Fruit fly (Drosophila melanogaster): Measurements from ENCODE around the gene CG5435.

Gene CG5435

DNA sequence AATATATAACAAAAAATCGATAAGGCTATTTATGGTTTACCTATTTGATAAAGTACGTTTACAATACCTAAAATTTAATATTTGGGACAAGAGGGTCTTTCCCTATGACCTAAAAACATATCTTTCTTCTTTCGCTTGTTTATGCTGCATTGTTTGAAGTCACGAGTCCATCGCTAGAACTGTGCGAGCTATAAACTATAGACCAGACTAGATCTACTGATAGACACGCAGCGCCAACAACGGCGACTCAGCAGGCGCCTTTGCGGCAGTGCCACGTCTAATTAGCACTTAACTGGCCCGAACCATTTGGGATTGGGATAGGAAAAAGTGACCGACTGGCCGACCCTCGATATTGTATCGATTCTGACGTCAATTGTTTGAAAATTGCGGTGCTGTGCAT, 42.3 kb upstream of the CG5435 start:
- TF ChIP-seq CG4496 (GFP tag; IDR thresholded peaks at IDR 0.05) = no peak
- no peak for TF ChIP-seq CG8301 (tag; optimal IDR thresholded peaks at IDR 0.05)
- no peak for TF ChIP-seq Snoo (tag; optimal IDR thresholded peaks at IDR 0.05)
- TF ChIP-seq Pif1B (GFP tag; optimal IDR thresholded peaks at IDR 0.05) = no peak
- no peak for TF ChIP-seq CG32121 (GFP tag; IDR thresholded peaks at IDR 0.05)
- TF ChIP-seq gl (tag; optimal IDR thresholded peaks at IDR 0.05) = no peak
- no peak for TF ChIP-seq CG15710 (tag; optimal IDR thresholded peaks at IDR 0.05)

dm6 chr2L:12471937-12472336, 41.2 kb upstream of the CG5435 start:
- TF ChIP-seq D1 (tag; optimal IDR thresholded peaks at IDR 0.05) (no peak), CG10348 (GFP tag; IDR thresholded peaks at IDR 0.05) (no peak), CG8159 (tag; optimal IDR thresholded peaks at IDR 0.05) (no peak), CG32121 (GFP tag; IDR thresholded peaks at IDR 0.05) (peak; percentile 47), CG12605 (GFP tag; IDR thresholded peaks at IDR 0.05) (peak; percentile 61), CG8301 (tag; optimal IDR thresholded peaks at IDR 0.05) (no peak), CG15710 (tag; optimal IDR thresholded peaks at IDR 0.05) (no peak), CG13204 (GFP tag; optimal IDR thresholded peaks at IDR 0.05) (no peak), Ets98B (GFP tag; IDR thresholded peaks at IDR 0.05) (peak; percentile 56; the same call in 1 of the 2 replicates), Snoo (tag; optimal IDR thresholded peaks at IDR 0.05) (no peak), CG4496 (GFP tag; IDR thresholded peaks at IDR 0.05) (peak; percentile 63; the same call in 2 of the 3 replicates), CG14655 (GFP tag; optimal IDR thresholded peaks at IDR 0.05) (no peak), CG34367 (tag; optimal IDR thresholded peaks at IDR 0.05) (no peak), rn (GFP tag; IDR thresholded peaks at IDR 0.05) (no peak), CG9948 (tag; optimal IDR thresholded peaks at IDR 0.05) (no peak), Pif1A (GFP tag; optimal IDR thresholded peaks at IDR 0.05) (no peak), Pif1B (GFP tag; optimal IDR thresholded peaks at IDR 0.05) (no peak)

DNA sequence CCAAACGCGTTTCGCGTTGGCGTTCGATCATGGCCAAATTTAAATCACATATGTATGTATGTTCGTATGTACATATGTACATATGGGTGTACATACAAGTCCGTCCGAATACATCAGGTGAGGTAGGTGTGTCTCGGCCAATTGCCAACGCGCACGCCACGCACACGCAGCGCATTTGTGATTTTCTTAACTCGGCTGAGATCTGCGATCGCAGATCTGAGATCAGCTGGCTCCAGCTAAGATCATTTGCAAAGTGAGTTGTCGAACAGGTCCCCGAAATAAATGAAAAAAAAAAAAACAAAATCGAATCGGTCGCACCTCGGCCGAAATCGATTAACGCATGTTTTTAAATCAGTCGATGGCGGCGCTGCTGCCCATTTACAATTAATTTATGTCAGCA, 38.5 kb upstream of the CG5435 start:
- no peak for TF ChIP-seq fd96Ca (GFP tag; IDR thresholded peaks at IDR 0.05)

- TF ChIP-seq CG4496 (GFP tag; IDR thresholded peaks at IDR 0.05) (no peak), CG12605 (GFP tag; IDR thresholded peaks at IDR 0.05) (no peak), CG15710 (tag; optimal IDR thresholded peaks at IDR 0.05) (no peak), Pif1A (GFP tag; optimal IDR thresholded peaks at IDR 0.05) (no peak)
Observed at dm6 chr2L:12468813-12469212, 38.1 kb upstream of the CG5435 start.

- TF ChIP-seq Pif1B (GFP tag; optimal IDR thresholded peaks at IDR 0.05) (no peak), CG32121 (GFP tag; IDR thresholded peaks at IDR 0.05) (peak; percentile 38; the same call in 1 of the 2 replicates), CG12605 (GFP tag; IDR thresholded peaks at IDR 0.05) (no peak), EcR (GFP tag; optimal IDR thresholded peaks at IDR 0.05) (no peak), CG15710 (tag; optimal IDR thresholded peaks at IDR 0.05) (no peak), CG13204 (GFP tag; optimal IDR thresholded peaks at IDR 0.05) (no peak), Pif1A (GFP tag; optimal IDR thresholded peaks at IDR 0.05) (no peak), Ets98B (GFP tag; IDR thresholded peaks at IDR 0.05) (peak; percentile 24; the same call in 1 of the 2 replicates)
Observed at dm6 chr2L:12467673-12468072, 37.0 kb upstream of the CG5435 start.

DNA sequence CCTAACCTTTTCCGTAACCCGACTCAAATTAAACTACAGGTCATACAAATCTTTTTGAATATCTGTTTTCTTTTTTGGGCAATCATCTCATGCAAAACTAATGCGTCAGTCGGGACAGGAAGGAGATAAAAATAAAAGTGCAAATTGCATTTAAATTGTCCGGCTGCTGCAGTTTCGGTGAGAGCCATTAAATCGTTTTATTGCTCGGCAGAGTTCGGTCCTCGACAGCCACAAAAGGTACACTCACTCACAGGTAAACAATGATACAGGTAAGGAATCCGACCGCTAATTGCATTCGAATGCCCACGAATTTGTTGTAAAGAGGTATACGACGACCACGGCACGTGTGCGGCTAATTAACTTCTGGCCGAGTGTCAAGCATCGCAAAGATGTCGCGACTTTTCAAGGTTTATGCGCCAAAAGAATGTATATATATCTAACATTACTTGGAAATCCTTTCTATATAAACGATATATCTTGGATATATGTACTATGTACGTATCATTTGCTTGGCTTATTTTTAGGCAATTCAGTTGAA, 35.9 kb upstream of the CG5435 start:
- TF ChIP-seq CG9948 (tag; optimal IDR thresholded peaks at IDR 0.05) = no peak
- TF ChIP-seq CG32121 (GFP tag; IDR thresholded peaks at IDR 0.05) = no peak
- TF ChIP-seq Pif1A (GFP tag; optimal IDR thresholded peaks at IDR 0.05) = no peak
- no peak for TF ChIP-seq rn (GFP tag; IDR thresholded peaks at IDR 0.05)
- TF ChIP-seq CG4496 (GFP tag; IDR thresholded peaks at IDR 0.05) = no peak
- no peak for TF ChIP-seq Snoo (tag; optimal IDR thresholded peaks at IDR 0.05)
- no peak for TF ChIP-seq D1 (tag; optimal IDR thresholded peaks at IDR 0.05)
- TF ChIP-seq CG15710 (tag; optimal IDR thresholded peaks at IDR 0.05) = no peak
- no peak for TF ChIP-seq CG13204 (GFP tag; optimal IDR thresholded peaks at IDR 0.05)
- TF ChIP-seq EcR (GFP tag; optimal IDR thresholded peaks at IDR 0.05) = no peak
- no peak for TF ChIP-seq Ets98B (GFP tag; IDR thresholded peaks at IDR 0.05)
- TF ChIP-seq CG10348 (GFP tag; IDR thresholded peaks at IDR 0.05) = no peak
- TF ChIP-seq CG14655 (GFP tag; optimal IDR thresholded peaks at IDR 0.05) = no peak
- no peak for TF ChIP-seq CG34367 (tag; optimal IDR thresholded peaks at IDR 0.05)
- TF ChIP-seq CG12605 (GFP tag; IDR thresholded peaks at IDR 0.05) = no peak
- TF ChIP-seq CG17806 (tag; optimal IDR thresholded peaks at IDR 0.05) = no peak
- TF ChIP-seq Pif1B (GFP tag; optimal IDR thresholded peaks at IDR 0.05) = no peak

DNA sequence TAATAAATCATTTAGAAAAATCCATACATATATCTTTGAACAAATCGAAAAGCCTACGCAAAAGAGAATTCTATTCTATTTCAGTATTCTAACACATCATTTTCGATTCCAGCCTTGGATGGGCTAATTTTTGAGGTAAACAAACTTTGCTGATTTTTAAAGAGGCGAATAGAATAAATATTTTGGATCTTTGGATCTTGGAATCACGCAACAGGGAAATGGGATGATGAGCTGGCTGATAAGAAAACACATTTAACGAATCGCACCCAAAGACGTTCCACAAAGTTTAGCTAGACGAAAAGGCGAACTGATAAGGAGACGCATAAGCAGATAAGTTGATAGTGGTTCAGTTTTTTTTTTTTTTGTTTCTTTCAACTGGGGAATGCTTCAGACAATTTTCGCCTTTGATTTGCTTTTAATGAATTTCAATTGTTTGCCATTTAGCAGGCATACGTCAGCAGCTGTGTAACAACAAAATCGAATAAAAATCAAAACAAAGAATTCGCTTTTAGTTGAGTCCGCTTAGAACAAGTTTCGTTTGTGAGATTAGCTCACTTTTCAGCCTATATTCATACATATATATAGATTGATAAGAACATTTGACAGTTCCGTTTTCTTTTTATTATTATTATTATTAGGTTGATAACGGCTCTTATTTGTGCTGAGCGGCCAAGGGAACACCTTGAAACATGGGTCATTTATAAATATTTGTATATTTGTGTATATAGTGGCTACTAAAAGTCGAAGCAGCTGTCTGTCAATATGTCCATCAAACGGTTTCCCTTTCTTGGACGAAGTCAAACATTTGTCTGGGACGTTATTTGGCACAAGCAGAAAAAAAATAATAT, 34.7 kb upstream of the CG5435 start:
- no peak for TF ChIP-seq CG34367 (tag; optimal IDR thresholded peaks at IDR 0.05)
- no peak for TF ChIP-seq CG10348 (GFP tag; IDR thresholded peaks at IDR 0.05)
- no peak for TF ChIP-seq CG14655 (GFP tag; optimal IDR thresholded peaks at IDR 0.05)
- TF ChIP-seq Snoo (tag; optimal IDR thresholded peaks at IDR 0.05) = no peak
